Fruit fly (Drosophila melanogaster) whole organism, embryonic: ENCODE data around the gene Nse1.

ENCODE experiments used
- ATbp ChIP-seq: fragments of 200-800 bp; sonication (Bioruptor generic); optimal IDR thresholded peaks from 2 replicates; lab custom pipeline; 2017; ENCODE audit warnings: missing biosample characterization, mild to moderate bottlenecking, missing genetic modification characterization, missing genetic modification reagents
- Aef1 ChIP-seq: fragments of 200-800 bp; sonication (Bioruptor generic); IDR thresholded peaks from 3 replicates; pipeline ENCODE4 v1.3.6; 2022; ENCODE audit warnings: missing biosample characterization, missing genetic modification characterization
- Bdp1 ChIP-seq: fragments of 200-800 bp; sonication (Bioruptor generic); optimal IDR thresholded peaks from 3 replicates; lab custom pipeline; 2016; ENCODE audit warnings: missing biosample characterization, missing genetic modification characterization
- Bteb2 ChIP-seq: fragments of 200-800 bp; sonication (Bioruptor generic); optimal IDR thresholded peaks from 2 replicates; lab custom pipeline; 2016; ENCODE audit warnings: missing biosample characterization, missing genetic modification characterization
- CG10147 ChIP-seq: fragments of 200-800 bp; sonication (Bioruptor generic); optimal IDR thresholded peaks from 2 replicates; lab custom pipeline; 2019; ENCODE audit warnings: missing biosample characterization, mild to moderate bottlenecking, missing genetic modification characterization, moderate library complexity
- CG10366 ChIP-seq: fragments of 200-800 bp; sonication (Bioruptor generic); IDR thresholded peaks from 2 replicates; pipeline ENCODE4 v1.3.6; 2022; ENCODE audit warnings: missing biosample characterization, missing genetic modification characterization
- CG10565 ChIP-seq: fragments of 200-800 bp; sonication (Bioruptor generic); optimal IDR thresholded peaks from 3 replicates; lab custom pipeline; 2016; ENCODE audit warnings: missing biosample characterization, mild to moderate bottlenecking, missing genetic modification characterization
- CG11085 ChIP-seq: fragments of 200-800 bp; sonication (Bioruptor generic); IDR thresholded peaks from 2 replicates; pipeline ENCODE4 v1.3.6; 2022; ENCODE audit warnings: missing biosample characterization, missing genetic modification characterization
- CG11093 ChIP-seq: fragments of 200-800 bp; sonication (Bioruptor generic); IDR thresholded peaks from 3 replicates; pipeline ENCODE4 v1.3.6; 2022; ENCODE audit warnings: missing biosample characterization, missing genetic modification characterization
- CG12071 ChIP-seq: fragments of 200-800 bp; sonication (Bioruptor generic); optimal IDR thresholded peaks from 3 replicates; lab custom pipeline; 2018; ENCODE audit warnings: missing biosample characterization, mild to moderate bottlenecking, missing genetic modification characterization
- CG12219 ChIP-seq: fragments of 200-800 bp; sonication (Bioruptor generic); optimal IDR thresholded peaks from 3 replicates; lab custom pipeline; 2018; ENCODE audit warnings: missing biosample characterization, mild to moderate bottlenecking, missing genetic modification characterization
- CG13123 ChIP-seq: fragments of 200-800 bp; sonication (Bioruptor generic); optimal IDR thresholded peaks from 2 replicates; lab custom pipeline; 2016; ENCODE audit warnings: missing biosample characterization, missing genetic modification characterization
- CG14050 ChIP-seq: fragments of 200-800 bp; sonication (Bioruptor generic); IDR thresholded peaks from 3 replicates; pipeline ENCODE4 v1.3.6; 2022; ENCODE audit warnings: missing biosample characterization, missing genetic modification characterization
- CG16779 ChIP-seq: fragments of 200-800 bp; sonication (Bioruptor generic); IDR thresholded peaks from 2 replicates; pipeline ENCODE4 v1.3.6; 2022; ENCODE audit warnings: missing biosample characterization, missing genetic modification characterization
- CG16815 ChIP-seq: fragments of 200-800 bp; sonication (Bioruptor generic); optimal IDR thresholded peaks from 3 replicates; lab custom pipeline; 2017; ENCODE audit warnings: missing biosample characterization, mild to moderate bottlenecking, missing genetic modification characterization
- CG17361 ChIP-seq: fragments of 200-800 bp; sonication (Bioruptor generic); IDR thresholded peaks from 3 replicates; pipeline ENCODE4 v1.3.6; 2022; ENCODE audit warnings: missing biosample characterization, missing genetic modification characterization
- CG18764 ChIP-seq: fragments of 200-800 bp; sonication (Bioruptor generic); optimal IDR thresholded peaks from 3 replicates; lab custom pipeline; 2016; ENCODE audit warnings: missing biosample characterization, missing genetic modification characterization
- CG3065 ChIP-seq: fragments of 200-800 bp; sonication (Bioruptor generic); optimal IDR thresholded peaks from 2 replicates; lab custom pipeline; 2016; ENCODE audit warnings: missing biosample characterization, missing genetic modification characterization
- CG32772 ChIP-seq: fragments of 200-800 bp; sonication (Bioruptor generic); IDR thresholded peaks from 2 replicates; pipeline ENCODE4 v1.3.6; 2022; ENCODE audit warnings: missing biosample characterization, missing genetic modification characterization
- CG34422 ChIP-seq: fragments of 200-800 bp; sonication (Bioruptor generic); IDR thresholded peaks from 3 replicates; pipeline ENCODE4 v1.3.6; 2022; ENCODE audit warnings: missing biosample characterization, missing genetic modification characterization
- CG4404 ChIP-seq: fragments of 200-800 bp; sonication (Bioruptor generic); IDR thresholded peaks from 2 replicates; pipeline ENCODE4 v1.3.6; 2022; ENCODE audit warnings: missing biosample characterization, missing genetic modification characterization
- CG4707 ChIP-seq: fragments of 200-800 bp; sonication (Bioruptor generic); optimal IDR thresholded peaks from 2 replicates; lab custom pipeline; 2018; ENCODE audit warnings: missing biosample characterization, mild to moderate bottlenecking, missing genetic modification characterization, moderate library complexity
- CG8765 ChIP-seq: fragments of 200-800 bp; sonication (Bioruptor generic); IDR thresholded peaks from 2 replicates; pipeline ENCODE4 v1.3.6; 2022; ENCODE audit warnings: missing biosample characterization, missing genetic modification characterization
- Chrac-16 ChIP-seq: fragments of 200-800 bp; sonication (Bioruptor generic); optimal IDR thresholded peaks from 3 replicates; lab custom pipeline; 2016; ENCODE audit warnings: missing biosample characterization, missing genetic modification characterization
- CkIIα-i1 ChIP-seq: fragments of 200-800 bp; sonication (Bioruptor generic); IDR thresholded peaks from 2 replicates; pipeline ENCODE4 v1.3.6; 2022; ENCODE audit warnings: missing biosample characterization, missing genetic modification characterization
- Doc3 ChIP-seq: fragments of 200-800 bp; sonication (Bioruptor generic); IDR thresholded peaks from 3 replicates; pipeline ENCODE4 v1.3.6; 2022; ENCODE audit warnings: missing biosample characterization, missing genetic modification characterization; ENCODE audit not compliant: partially characterized antibody
- GATAe ChIP-seq: fragments of 200-800 bp; sonication (Bioruptor generic); conservative IDR thresholded peaks from 2 replicates; pipeline ENCODE4 v1.3.6; 2022; ENCODE audit warnings: missing biosample characterization, missing genetic modification characterization
- HLH4C ChIP-seq: fragments of 200-800 bp; sonication (Bioruptor generic); IDR thresholded peaks from 3 replicates; pipeline ENCODE4 v1.3.6; 2022; ENCODE audit warnings: missing biosample characterization, missing genetic modification characterization; ENCODE audit not compliant: partially characterized antibody
- Hr51 ChIP-seq, 2 experiments: fragments of 200-800 bp; sonication (Bioruptor generic); optimal IDR thresholded peaks; 2 replicates in 1 of 2; 3 replicates in 1 of 2; lab custom pipeline; 2016 to 2018; ENCODE audit warnings: missing biosample characterization in 2 of 2, missing genetic modification characterization in 2 of 2, mild to moderate bottlenecking in 1 of 2, moderate library complexity in 1 of 2
- Oli ChIP-seq: fragments of 200-800 bp; sonication (Bioruptor generic); optimal IDR thresholded peaks from 2 replicates; lab custom pipeline; 2018; ENCODE audit warnings: missing biosample characterization, mild to moderate bottlenecking, missing genetic modification characterization, moderate library complexity
- Sox100B ChIP-seq: fragments of 200-800 bp; sonication (Bioruptor generic); optimal IDR thresholded peaks from 3 replicates; lab custom pipeline; 2018; ENCODE audit warnings: missing biosample characterization, mild to moderate bottlenecking, missing genetic modification characterization
- Tbp ChIP-seq: fragments of >200 bp; optimal IDR thresholded peaks from 2 replicates; lab custom pipeline; 2018; ENCODE audit warnings: missing biosample characterization, missing genetic modification characterization
- Xbp1 ChIP-seq: fragments of 200-800 bp; sonication (Bioruptor generic); optimal IDR thresholded peaks from 3 replicates; lab custom pipeline; 2016; ENCODE audit warnings: missing biosample characterization, mild to moderate bottlenecking, missing genetic modification characterization
- ab ChIP-seq: fragments of 200-800 bp; sonication (Bioruptor generic); optimal IDR thresholded peaks from 2 replicates; lab custom pipeline; 2016; ENCODE audit warnings: missing biosample characterization, missing genetic modification characterization
- al ChIP-seq: fragments of 200-800 bp; sonication (Bioruptor generic); IDR thresholded peaks from 2 replicates; pipeline ENCODE4 v1.3.6; 2022; ENCODE audit warnings: missing biosample characterization, missing genetic modification characterization
- amos ChIP-seq: fragments of 200-800 bp; sonication (Bioruptor generic); IDR thresholded peaks from 2 replicates; pipeline ENCODE4 v1.3.6; 2022; ENCODE audit warnings: missing biosample characterization, missing genetic modification characterization; ENCODE audit not compliant: partially characterized antibody
- emc ChIP-seq: fragments of 200-800 bp; sonication (Bioruptor generic); optimal IDR thresholded peaks from 2 replicates; lab custom pipeline; 2016; ENCODE audit warnings: missing biosample characterization, missing genetic modification characterization
- fd64A ChIP-seq: fragments of 200-800 bp; sonication (Bioruptor generic); optimal IDR thresholded peaks from 3 replicates; lab custom pipeline; 2018; ENCODE audit warnings: missing biosample characterization, mild to moderate bottlenecking, missing genetic modification characterization
- her ChIP-seq: fragments of 200-800 bp; sonication (Bioruptor generic); optimal IDR thresholded peaks from 2 replicates; lab custom pipeline; 2016; ENCODE audit warnings: missing biosample characterization, missing genetic modification characterization
- klu ChIP-seq: fragments of 200-800 bp; sonication (Bioruptor generic); IDR thresholded peaks from 2 replicates; pipeline ENCODE4 v1.3.6; 2022; ENCODE audit warnings: missing biosample characterization, missing genetic modification characterization
- mam ChIP-seq: fragments of 200-800 bp; sonication (Bioruptor generic); optimal IDR thresholded peaks from 3 replicates; lab custom pipeline; 2016; ENCODE audit warnings: missing biosample characterization, missing genetic modification characterization
- nom ChIP-seq: fragments of 200-800 bp; sonication (Bioruptor generic); optimal IDR thresholded peaks from 2 replicates; lab custom pipeline; 2017; ENCODE audit warnings: missing biosample characterization, missing genetic modification characterization, mild to moderate bottlenecking, moderate library complexity, missing genetic modification reagents
- row ChIP-seq: fragments of 200-800 bp; sonication (Bioruptor generic); IDR thresholded peaks from 3 replicates; pipeline ENCODE4 v1.3.6; 2022; ENCODE audit warnings: missing biosample characterization, missing genetic modification characterization
- sd ChIP-seq: fragments of 200-800 bp; sonication (Bioruptor generic); optimal IDR thresholded peaks from 3 replicates; lab custom pipeline; 2018; ENCODE audit warnings: missing biosample characterization, mild to moderate bottlenecking, missing genetic modification characterization, moderate library complexity
- sens ChIP-seq: fragments of 200-800 bp; sonication (Bioruptor generic); peaks from one replicate; lab custom pipeline; 2016; ENCODE audit warnings: missing biosample characterization, missing genetic modification characterization
- so ChIP-seq: fragments of 200-800 bp; sonication (Bioruptor generic); IDR thresholded peaks from 3 replicates; pipeline ENCODE4 v1.3.6; 2022; ENCODE audit warnings: missing biosample characterization, missing genetic modification characterization
- stc ChIP-seq: fragments of 200-800 bp; sonication (Bioruptor generic); IDR thresholded peaks from 2 replicates; pipeline ENCODE4 v1.3.6; 2022; ENCODE audit warnings: missing biosample characterization, missing genetic modification characterization
- tap ChIP-seq: fragments of 200-800 bp; optimal IDR thresholded peaks from 3 replicates; lab custom pipeline; 2019; ENCODE audit warnings: missing biosample characterization, mild to moderate bottlenecking, missing genetic modification characterization, moderate library complexity
- twi ChIP-seq: fragments of 200-800 bp; optimal IDR thresholded peaks from 2 replicates; lab custom pipeline; 2019; ENCODE audit warnings: missing biosample characterization, mild to moderate bottlenecking, missing genetic modification characterization, moderate library complexity
- usp ChIP-seq: fragments of >200 bp; optimal IDR thresholded peaks from 2 replicates; lab custom pipeline; 2017; ENCODE audit warnings: missing biosample characterization, missing genetic modification characterization
- vfl ChIP-seq: fragments of 200-800 bp; sonication (Bioruptor generic); optimal IDR thresholded peaks from 2 replicates; lab custom pipeline; 2016; ENCODE audit warnings: missing biosample characterization, missing genetic modification characterization
- vvl ChIP-seq: fragments of 200-800 bp; sonication (Bioruptor generic); IDR thresholded peaks from 2 replicates; pipeline ENCODE4 v1.3.6; 2022; ENCODE audit warnings: missing biosample characterization, missing genetic modification characterization
- zen ChIP-seq: fragments of 200-800 bp; sonication (Bioruptor generic); optimal IDR thresholded peaks from 3 replicates; lab custom pipeline; 2018; ENCODE audit warnings: missing biosample characterization, mild to moderate bottlenecking, missing genetic modification characterization, moderate library complexity

The Nse1 gene

DNA sequence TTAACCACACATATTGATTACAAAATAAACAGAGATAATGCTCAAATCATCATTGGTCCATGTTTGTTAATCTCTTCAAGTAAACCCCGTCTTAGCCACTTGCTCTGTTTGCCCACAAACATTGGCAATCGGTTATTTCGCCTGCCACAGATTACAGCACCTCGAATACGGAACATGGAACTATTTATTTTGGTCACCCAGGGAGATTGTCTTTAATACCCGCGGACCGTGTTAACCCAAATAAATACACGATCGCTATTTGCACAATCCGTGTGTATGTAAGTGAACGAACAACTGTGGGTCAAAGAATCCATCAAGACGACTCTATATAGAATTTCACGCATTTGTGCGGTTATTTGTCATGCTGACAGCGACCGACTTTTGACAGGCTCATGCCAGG, 23.3 kb upstream of the Nse1 start (continued):
- TF ChIP-seq CG12219 (peak; percentile 27), GATAe (GFP tag; lab: Robert Waterston, UW) (no peak), CG10366 (GFP tag; lab: Robert Waterston, UW) (no peak), emc (GFP tag; lab: Kevin White, UChicago) (no peak), CG8765 (GFP tag; lab: Robert Waterston, UW) (no peak), ab (GFP tag; lab: Kevin White, UChicago) (no peak), CG4707 (GFP tag; lab: Kevin White, UChicago) (no peak), vfl (GFP tag; lab: Kevin White, UChicago) (no peak), Tbp (GFP tag; lab: Kevin White, UChicago) (no peak), CG3065 (GFP tag; lab: Kevin White, UChicago) (no peak), klu (GFP tag; lab: Robert Waterston, UW) (no peak), CG11085 (GFP tag; lab: Robert Waterston, UW) (no peak), amos (GFP tag; lab: Robert Waterston, UW) (no peak), CG16815 (GFP tag; lab: Kevin White, UChicago) (no peak), CG18764 (GFP tag; lab: Kevin White, UChicago) (no peak), HLH4C (no peak), Bdp1 (GFP tag; lab: Kevin White, UChicago) (peak; percentile 55), so (GFP tag; lab: Robert Waterston, UW) (no peak; the same call in 2 of the 3 replicates), nom (GFP tag; lab: Kevin White, UChicago) (no peak), CG16779 (GFP tag; lab: Robert Waterston, UW) (no peak), CG4404 (GFP tag; lab: Robert Waterston, UW) (no peak), al (GFP tag; lab: Robert Waterston, UW) (no peak), sd (no peak), Bteb2 (GFP tag; lab: Kevin White, UChicago) (no peak), zen (peak; percentile 92), CG10147 (GFP tag; lab: Kevin White, UChicago) (no peak), CG34422 (GFP tag; lab: Robert Waterston, UW) (no peak), CkIIα-i1 (no peak), mam (GFP tag; lab: Kevin White, UChicago) (no peak), Hr51 (GFP tag; optimal IDR thresholded peaks at IDR 0.05; lab: Kevin White, UChicago) (peak in 1 of 2 experiments; percentile 15), row (GFP tag; lab: Robert Waterston, UW) (no peak), Doc3 (GFP tag; lab: Robert Waterston, UW) (no peak), usp (GFP tag; lab: Kevin White, UChicago) (no peak), Chrac-16 (GFP tag; lab: Kevin White, UChicago) (no peak), CG11093 (GFP tag; lab: Robert Waterston, UW) (no peak), vvl (GFP tag; lab: Robert Waterston, UW) (no peak), stc (GFP tag; lab: Robert Waterston, UW) (no peak), Xbp1 (no peak), CG32772 (GFP tag; lab: Robert Waterston, UW) (no peak), CG12071 (GFP tag; lab: Kevin White, UChicago) (no peak), Aef1 (GFP tag; lab: Robert Waterston, UW) (no peak), tap (tag; lab: Kevin White, UChicago) (no peak), CG17361 (GFP tag; lab: Robert Waterston, UW) (no peak), ATbp (GFP tag; lab: Kevin White, UChicago) (peak; percentile 48), fd64A (GFP tag; lab: Kevin White, UChicago) (no peak), Sox100B (GFP tag; lab: Kevin White, UChicago) (no peak), sens (GFP tag; lab: Kevin White, UChicago) (peak; percentile 90), CG14050 (GFP tag; lab: Robert Waterston, UW) (no peak), CG10565 (GFP tag; lab: Kevin White, UChicago) (no peak), twi (peak; percentile 43), CG13123 (GFP tag; lab: Kevin White, UChicago) (peak; percentile 33), her (peak; percentile 48), Oli (tag; lab: Kevin White, UChicago) (no peak)
